Fruit fly (Drosophila melanogaster) whole organism, embryonic: ENCODE data around the gene Uba4.

ENCODE experiments used
- BEAF-32 ChIP-seq: fragments of 200-800 bp; sonication (Bioruptor generic); optimal IDR thresholded peaks from 3 replicates; lab custom pipeline; 2017; ENCODE audit warnings: missing biosample characterization, missing genetic modification characterization, mild to moderate bottlenecking, moderate library complexity, missing genetic modification reagents
- Bdp1 ChIP-seq: fragments of 200-800 bp; sonication (Bioruptor generic); optimal IDR thresholded peaks from 3 replicates; lab custom pipeline; 2016; ENCODE audit warnings: missing biosample characterization, missing genetic modification characterization
- Bteb2 ChIP-seq: fragments of 200-800 bp; sonication (Bioruptor generic); optimal IDR thresholded peaks from 2 replicates; lab custom pipeline; 2016; ENCODE audit warnings: missing biosample characterization, missing genetic modification characterization
- CG10543 ChIP-seq: fragments of 200-800 bp; sonication (Bioruptor generic); optimal IDR thresholded peaks from 3 replicates; lab custom pipeline; 2017; ENCODE audit warnings: missing biosample characterization, mild to moderate bottlenecking, missing genetic modification characterization, moderate library complexity
- CG11093 ChIP-seq: fragments of 200-800 bp; sonication (Bioruptor generic); IDR thresholded peaks from 3 replicates; pipeline ENCODE4 v1.3.6; 2022; ENCODE audit warnings: missing biosample characterization, missing genetic modification characterization
- CG11695 ChIP-seq: fragments of 200-800 bp; sonication (Bioruptor generic); IDR thresholded peaks from 3 replicates; pipeline ENCODE4 v1.3.6; 2022; ENCODE audit warnings: missing biosample characterization, missing genetic modification characterization
- CG11723 ChIP-seq: fragments of 200-800 bp; sonication (Bioruptor generic); optimal IDR thresholded peaks from 2 replicates; lab custom pipeline; 2017; ENCODE audit warnings: missing biosample characterization, mild to moderate bottlenecking, missing genetic modification characterization
- CG12071 ChIP-seq: fragments of 200-800 bp; sonication (Bioruptor generic); optimal IDR thresholded peaks from 3 replicates; lab custom pipeline; 2018; ENCODE audit warnings: missing biosample characterization, mild to moderate bottlenecking, missing genetic modification characterization
- CG14441 ChIP-seq: fragments of 200-800 bp; sonication (Bioruptor generic); IDR thresholded peaks from 2 replicates; pipeline ENCODE4 v1.3.6; 2022; ENCODE audit warnings: missing biosample characterization, missing genetic modification characterization
- CG30431 ChIP-seq: fragments of 200-800 bp; sonication (Bioruptor generic); optimal IDR thresholded peaks from 2 replicates; lab custom pipeline; 2017; ENCODE audit warnings: missing biosample characterization, missing genetic modification characterization
- CG42726 ChIP-seq: fragments of 200-800 bp; sonication (Bioruptor generic); IDR thresholded peaks from 2 replicates; pipeline ENCODE4 v1.3.6; 2022; ENCODE audit warnings: missing biosample characterization, missing genetic modification characterization; ENCODE audit not compliant: partially characterized antibody
- CG6254 ChIP-seq: fragments of 200-800 bp; sonication (Bioruptor generic); optimal IDR thresholded peaks from 3 replicates; lab custom pipeline; 2017; ENCODE audit warnings: mild to moderate bottlenecking, missing biosample characterization, missing genetic modification reagents, missing genetic modification characterization
- CG6683 ChIP-seq: fragments of 200-800 bp; sonication (Bioruptor generic); optimal IDR thresholded peaks from 2 replicates; lab custom pipeline; 2017; ENCODE audit warnings: missing biosample characterization, mild to moderate bottlenecking, missing genetic modification characterization, missing genetic modification reagents
- Camta ChIP-seq: fragments of 200-800 bp; sonication (Bioruptor generic); optimal IDR thresholded peaks from 2 replicates; lab custom pipeline; 2016; ENCODE audit warnings: missing biosample characterization, missing genetic modification characterization
- CrebB ChIP-seq: fragments of 200-800 bp; sonication (Bioruptor generic); optimal IDR thresholded peaks from 3 replicates; lab custom pipeline; 2018; ENCODE audit warnings: missing biosample characterization, mild to moderate bottlenecking, missing genetic modification characterization
- D19A ChIP-seq: fragments of 200-800 bp; optimal IDR thresholded peaks from 3 replicates; lab custom pipeline; 2019; ENCODE audit warnings: missing biosample characterization, mild to moderate bottlenecking, missing genetic modification characterization, moderate library complexity
- Dad ChIP-seq: fragments of 200-800 bp; sonication (Bioruptor generic); optimal IDR thresholded peaks from 3 replicates; lab custom pipeline; 2016; ENCODE audit warnings: missing biosample characterization, missing genetic modification characterization
- Fer3 ChIP-seq: fragments of 200-800 bp; sonication (Bioruptor generic); optimal IDR thresholded peaks from 2 replicates; lab custom pipeline; 2018; ENCODE audit warnings: missing biosample characterization, mild to moderate bottlenecking, missing genetic modification characterization, moderate library complexity
- Gug ChIP-seq: fragments of 200-800 bp; sonication (Bioruptor generic); IDR thresholded peaks from 4 replicates; pipeline ENCODE4 v1.3.6; 2022; ENCODE audit warnings: missing biosample characterization, missing genetic modification characterization
- HmgD ChIP-seq: fragments of 200-800 bp; sonication (Bioruptor generic); optimal IDR thresholded peaks from 3 replicates; lab custom pipeline; 2016; ENCODE audit warnings: missing biosample characterization, missing genetic modification characterization
- Jarid2 ChIP-seq: fragments of 200-800 bp; sonication (Bioruptor generic); optimal IDR thresholded peaks from 3 replicates; lab custom pipeline; 2017; ENCODE audit warnings: mild to moderate bottlenecking, missing biosample characterization, missing genetic modification reagents, missing genetic modification characterization
- Kr ChIP-seq: fragments of 200-800 bp; sonication (Bioruptor generic); optimal IDR thresholded peaks from 2 replicates; lab custom pipeline; 2017; ENCODE audit warnings: missing biosample characterization, mild to moderate bottlenecking, missing genetic modification characterization
- MBD-R2 ChIP-seq: fragments of 200-800 bp; sonication (Bioruptor generic); IDR thresholded peaks from 2 replicates; pipeline ENCODE4 v1.3.6; 2022; ENCODE audit warnings: missing biosample characterization, missing genetic modification characterization
- MESR4 ChIP-seq: fragments of 200-800 bp; sonication (Bioruptor generic); optimal IDR thresholded peaks from 2 replicates; lab custom pipeline; 2018; ENCODE audit warnings: missing biosample characterization, mild to moderate bottlenecking, missing genetic modification characterization, moderate library complexity
- Meics ChIP-seq: fragments of 200-800 bp; sonication (Bioruptor generic); optimal IDR thresholded peaks from 2 replicates; lab custom pipeline; 2017; ENCODE audit warnings: missing biosample characterization, mild to moderate bottlenecking, missing genetic modification characterization
- Oaz ChIP-seq: fragments of 200-800 bp; sonication (Bioruptor generic); IDR thresholded peaks from 2 replicates; pipeline ENCODE4 v1.3.6; 2022; ENCODE audit warnings: missing biosample characterization, missing genetic modification characterization
- Sin3A ChIP-seq: fragments of >200 bp; optimal IDR thresholded peaks from 2 replicates; lab custom pipeline; 2018
- Vsx1 ChIP-seq: fragments of 200-800 bp; sonication (Bioruptor generic); optimal IDR thresholded peaks from 2 replicates; lab custom pipeline; 2017; ENCODE audit warnings: missing biosample characterization, mild to moderate bottlenecking, missing genetic modification characterization, missing genetic modification reagents
- abd-A ChIP-seq: fragments of 200-800 bp; sonication (Bioruptor generic); optimal IDR thresholded peaks from 3 replicates; lab custom pipeline; 2019; ENCODE audit warnings: missing biosample characterization, mild to moderate bottlenecking, missing genetic modification characterization, moderate library complexity
- aop ChIP-seq: fragments of 200-800 bp; sonication (Bioruptor generic); IDR thresholded peaks from 2 replicates; pipeline ENCODE4 v1.3.6; 2022; ENCODE audit warnings: missing biosample characterization, missing genetic modification characterization
- ato ChIP-seq: fragments of 200-800 bp; sonication (Bioruptor generic); IDR thresholded peaks from 2 replicates; pipeline ENCODE4 v1.3.6; 2022; ENCODE audit warnings: missing biosample characterization, missing genetic modification characterization; ENCODE audit not compliant: partially characterized antibody
- chm ChIP-seq: fragments of 200-800 bp; sonication (Bioruptor generic); IDR thresholded peaks from 2 replicates; pipeline ENCODE4 v1.3.6; 2022; ENCODE audit warnings: missing biosample characterization, missing genetic modification characterization
- dm ChIP-seq: fragments of 200-800 bp; sonication (Bioruptor generic); optimal IDR thresholded peaks from 3 replicates; lab custom pipeline; 2016; ENCODE audit warnings: missing biosample characterization, missing genetic modification characterization
- dpn ChIP-seq, 2 experiments: fragments of 200-800 bp; sonication (Bioruptor generic); optimal IDR thresholded peaks; 3 replicates each; lab custom pipeline; 2016; ENCODE audit warnings: missing biosample characterization in 2 of 2, missing genetic modification characterization in 2 of 2
- fd96Cb ChIP-seq: fragments of 200-800 bp; sonication (Bioruptor generic); optimal IDR thresholded peaks from 2 replicates; lab custom pipeline; 2018; ENCODE audit warnings: missing biosample characterization, mild to moderate bottlenecking, missing genetic modification characterization, moderate library complexity
- gcm2 ChIP-seq: fragments of 200-800 bp; sonication (Bioruptor generic); optimal IDR thresholded peaks from 2 replicates; lab custom pipeline; 2016; ENCODE audit warnings: missing biosample characterization, missing genetic modification characterization
- ind ChIP-seq: fragments of 200-800 bp; sonication (Bioruptor generic); optimal IDR thresholded peaks from 3 replicates; lab custom pipeline; 2016; ENCODE audit warnings: missing biosample characterization, missing genetic modification characterization
- insv ChIP-seq, 2 experiments: fragments of 200-800 bp; sonication (Bioruptor generic); optimal IDR thresholded peaks; 3 replicates each; lab custom pipeline; 2016 to 2018; ENCODE audit warnings: missing biosample characterization in 2 of 2, missing genetic modification characterization in 2 of 2
- lilli ChIP-seq: fragments of 200-800 bp; sonication (Bioruptor generic); optimal IDR thresholded peaks from 3 replicates; lab custom pipeline; 2016; ENCODE audit warnings: missing biosample characterization, missing genetic modification characterization
- luna ChIP-seq: fragments of 200-800 bp; sonication (Bioruptor generic); optimal IDR thresholded peaks from 2 replicates; lab custom pipeline; 2016; ENCODE audit warnings: missing biosample characterization, missing genetic modification characterization
- mam ChIP-seq: fragments of 200-800 bp; sonication (Bioruptor generic); optimal IDR thresholded peaks from 3 replicates; lab custom pipeline; 2016; ENCODE audit warnings: missing biosample characterization, missing genetic modification characterization
- oc ChIP-seq: fragments of 200-800 bp; sonication (Bioruptor generic); optimal IDR thresholded peaks from 2 replicates; lab custom pipeline; 2018; ENCODE audit warnings: missing biosample characterization, mild to moderate bottlenecking, missing genetic modification characterization, moderate library complexity
- pnt ChIP-seq: fragments of 200-800 bp; sonication (Bioruptor generic); optimal IDR thresholded peaks from 3 replicates; lab custom pipeline; 2016; ENCODE audit warnings: missing biosample characterization, missing genetic modification characterization
- prd ChIP-seq, 3 experiments: fragments of >200 bp in 2 of 3; fragments of 200-800 bp in 1 of 3; sonication (Bioruptor generic) in 1 of 3; optimal IDR thresholded peaks in 2 of 3; IDR thresholded peaks in 1 of 3; 2 replicates in 2 of 3; 3 replicates in 1 of 3; pipeline versions ENCODE4 v1.3.6 to Lab custom; 2017 to 2022; ENCODE audit warnings: missing biosample characterization in 1 of 3, missing genetic modification characterization in 1 of 3
- row ChIP-seq: fragments of 200-800 bp; sonication (Bioruptor generic); IDR thresholded peaks from 3 replicates; pipeline ENCODE4 v1.3.6; 2022; ENCODE audit warnings: missing biosample characterization, missing genetic modification characterization
- schlank ChIP-seq: fragments of 200-800 bp; sonication (Bioruptor generic); optimal IDR thresholded peaks from 2 replicates; lab custom pipeline; 2018; ENCODE audit warnings: missing biosample characterization, mild to moderate bottlenecking, missing genetic modification characterization
- sd ChIP-seq: fragments of 200-800 bp; sonication (Bioruptor generic); optimal IDR thresholded peaks from 3 replicates; lab custom pipeline; 2018; ENCODE audit warnings: missing biosample characterization, mild to moderate bottlenecking, missing genetic modification characterization, moderate library complexity
- sens ChIP-seq: fragments of 200-800 bp; sonication (Bioruptor generic); peaks from one replicate; lab custom pipeline; 2016; ENCODE audit warnings: missing biosample characterization, missing genetic modification characterization
- slp2 ChIP-seq: fragments of 200-800 bp; sonication (Bioruptor generic); optimal IDR thresholded peaks from 2 replicates; lab custom pipeline; 2016; ENCODE audit warnings: missing biosample characterization, missing genetic modification characterization
- tgo ChIP-seq: fragments of 200-800 bp; sonication (Bioruptor generic); IDR thresholded peaks from 3 replicates; pipeline ENCODE4 v1.3.6; 2022; ENCODE audit warnings: missing biosample characterization, missing genetic modification characterization
- twi ChIP-seq: fragments of 200-800 bp; optimal IDR thresholded peaks from 2 replicates; lab custom pipeline; 2019; ENCODE audit warnings: missing biosample characterization, mild to moderate bottlenecking, missing genetic modification characterization, moderate library complexity

The Uba4 gene

dm6 chr2L:8528951-8529430, 11.8 kb downstream of the Uba4 start, which contains the start of gene CG17834 (continued):
- TF ChIP-seq CG42726 (GFP tag; lab: Robert Waterston, UW) (peak; percentile 37; the same call in 1 of the 2 replicates), mam (GFP tag; lab: Kevin White, UChicago) (no peak), Gug (no peak), schlank (no peak), CG12071 (no peak), D19A (tag; lab: Kevin White, UChicago) (no peak), Oaz (0 out of 2 replicates have a peak, but pooled peaks have one; percentile 12), Dad (GFP tag; lab: Kevin White, UChicago) (no peak), pnt (GFP tag; lab: Kevin White, UChicago) (no peak), CG11093 (GFP tag; lab: Robert Waterston, UW) (no peak), gcm2 (no peak), BEAF-32 (GFP tag; lab: Kevin White, UChicago) (no peak), MESR4 (GFP tag; lab: Kevin White, UChicago) (no peak), Sin3A (lab: Kevin White, UChicago) (no peak), sens (GFP tag; lab: Kevin White, UChicago) (peak; percentile 64), chm (GFP tag; lab: Robert Waterston, UW) (peak; percentile 75), Bdp1 (GFP tag; lab: Kevin White, UChicago) (no peak), CrebB (no peak), insv (GFP tag; optimal IDR thresholded peaks at IDR 0.05; lab: Kevin White, UChicago) (no peak), CG6683 (GFP tag; lab: Kevin White, UChicago) (no peak), dm (GFP tag; lab: Kevin White, UChicago) (no peak), CG6254 (GFP tag; lab: Kevin White, UChicago) (no peak), prd (optimal IDR thresholded peaks at IDR 0.05; lab: Kevin White, UChicago) (no peak), prd (GFP tag; IDR thresholded peaks at IDR 0.05; lab: Robert Waterston, UW) (no peak), Fer3 (tag; lab: Kevin White, UChicago) (peak; percentile 11), Bteb2 (no peak), row (GFP tag; lab: Robert Waterston, UW) (no peak), Jarid2 (GFP tag; lab: Kevin White, UChicago) (peak; percentile 88), abd-A (tag; lab: Kevin White, UChicago) (no peak), CG10543 (peak; percentile 61), sd (tag; lab: Kevin White, UChicago) (no peak), luna (no peak), Camta (GFP tag; lab: Kevin White, UChicago) (no peak), fd96Cb (tag; lab: Kevin White, UChicago) (no peak), ind (GFP tag; lab: Kevin White, UChicago) (no peak), twi (no peak), Vsx1 (GFP tag; lab: Kevin White, UChicago) (no peak), tgo (GFP tag; lab: Robert Waterston, UW) (no peak), MBD-R2 (GFP tag; lab: Robert Waterston, UW) (no peak), CG11695 (GFP tag; lab: Robert Waterston, UW) (peak; percentile 30; the same call in 1 of the 3 replicates), dpn (GFP tag; optimal IDR thresholded peaks at IDR 0.05; lab: Kevin White, UChicago) (no peak), oc (no peak), Meics (no peak), HmgD (no peak), CG11723 (GFP tag; lab: Kevin White, UChicago) (no peak), lilli (GFP tag; lab: Kevin White, UChicago) (no peak), slp2 (no peak), aop (GFP tag; lab: Robert Waterston, UW) (no peak), ato (GFP tag; lab: Robert Waterston, UW) (no peak), CG14441 (no peak), CG30431 (GFP tag; lab: Kevin White, UChicago) (no peak), Kr (GFP tag; lab: Kevin White, UChicago) (no peak)
